Fruit fly (Drosophila melanogaster) whole organism, prepupa: ENCODE measurements around the gene ImpE1.

Experiments
- Blimp-1 ChIP-seq: fragments of 200-800 bp; sonication (Bioruptor generic); optimal IDR thresholded peaks from 3 replicates; lab custom pipeline; 2017; ENCODE audit warnings: missing biosample characterization, missing genetic modification characterization, mild to moderate bottlenecking, moderate library complexity, missing genetic modification reagents
- CG10631 ChIP-seq: fragments of 200-800 bp; sonication (Bioruptor generic); optimal IDR thresholded peaks from 2 replicates; lab custom pipeline; 2016; ENCODE audit warnings: missing biosample characterization, missing genetic modification characterization
- CG11294 ChIP-seq: fragments of 200-800 bp; sonication (Bioruptor generic); IDR thresholded peaks from 2 replicates; pipeline ENCODE4 v1.3.6; 2022; ENCODE audit warnings: missing biosample characterization, missing genetic modification characterization
- CG11762 ChIP-seq: fragments of 200-800 bp; sonication (Bioruptor generic); optimal IDR thresholded peaks from 3 replicates; lab custom pipeline; 2016; ENCODE audit warnings: missing biosample characterization, missing genetic modification characterization; ENCODE audit not compliant: insufficient read depth
- CG15336 ChIP-seq: fragments of 200-800 bp; sonication (Bioruptor generic); IDR thresholded peaks from 2 replicates; pipeline ENCODE4 v1.3.6; 2022; ENCODE audit warnings: missing biosample characterization, missing genetic modification characterization
- CG16779 ChIP-seq: fragments of 200-800 bp; sonication (Bioruptor generic); optimal IDR thresholded peaks from 3 replicates; lab custom pipeline; 2017; ENCODE audit warnings: missing biosample characterization, mild to moderate bottlenecking, missing genetic modification characterization
- CG3032 ChIP-seq: fragments of 200-800 bp; optimal IDR thresholded peaks from 2 replicates; lab custom pipeline; 2019; ENCODE audit warnings: missing biosample characterization, mild to moderate bottlenecking, missing genetic modification characterization, moderate library complexity
- CG32006 ChIP-seq: fragments of 200-800 bp; sonication (Bioruptor generic); optimal IDR thresholded peaks from 3 replicates; lab custom pipeline; 2017; ENCODE audit warnings: missing biosample characterization, mild to moderate bottlenecking, missing genetic modification characterization
- CG3919 ChIP-seq: fragments of 200-800 bp; sonication (Bioruptor generic); optimal IDR thresholded peaks from 3 replicates; lab custom pipeline; 2016; ENCODE audit warnings: missing biosample characterization, missing genetic modification characterization
- CG4318 ChIP-seq: fragments of 200-800 bp; sonication (Bioruptor generic); optimal IDR thresholded peaks from 3 replicates; lab custom pipeline; 2017; ENCODE audit warnings: missing biosample characterization, mild to moderate bottlenecking, missing genetic modification characterization
- CG6163 ChIP-seq: fragments of 200-800 bp; sonication (Bioruptor generic); IDR thresholded peaks from 3 replicates; pipeline ENCODE4 v1.3.6; 2022; ENCODE audit warnings: missing biosample characterization, missing genetic modification characterization
- CG6276 ChIP-seq: fragments of 200-800 bp; sonication (Bioruptor generic); optimal IDR thresholded peaks from 2 replicates; lab custom pipeline; 2017; ENCODE audit warnings: missing biosample characterization, mild to moderate bottlenecking, missing genetic modification characterization
- CG6792 ChIP-seq: fragments of 200-800 bp; sonication (Bioruptor generic); optimal IDR thresholded peaks from 3 replicates; lab custom pipeline; 2016; ENCODE audit warnings: missing biosample characterization, missing genetic modification characterization
- CG6808 ChIP-seq: fragments of 200-800 bp; sonication (Bioruptor generic); optimal IDR thresholded peaks from 3 replicates; lab custom pipeline; 2017; ENCODE audit warnings: missing biosample characterization, missing genetic modification characterization, mild to moderate bottlenecking, moderate library complexity, missing genetic modification reagents
- CG6854 ChIP-seq: fragments of 200-800 bp; sonication (Bioruptor generic); optimal IDR thresholded peaks from 2 replicates; lab custom pipeline; 2017; ENCODE audit warnings: missing biosample characterization, mild to moderate bottlenecking, missing genetic modification characterization
- CG7368 ChIP-seq: fragments of 200-800 bp; sonication (Bioruptor generic); optimal IDR thresholded peaks from 3 replicates; lab custom pipeline; 2016; ENCODE audit warnings: missing biosample characterization, missing genetic modification characterization
- CG8119 ChIP-seq: fragments of 200-800 bp; sonication (Bioruptor generic); IDR thresholded peaks from 3 replicates; pipeline ENCODE4 v1.3.6; 2022; ENCODE audit warnings: missing biosample characterization, missing genetic modification characterization
- CG8319 ChIP-seq: fragments of 200-800 bp; sonication (Bioruptor generic); optimal IDR thresholded peaks from 3 replicates; lab custom pipeline; 2016; ENCODE audit warnings: missing biosample characterization, missing genetic modification characterization
- CG8632 ChIP-seq: fragments of 200-800 bp; sonication (Bioruptor generic); optimal IDR thresholded peaks from 3 replicates; lab custom pipeline; 2016; ENCODE audit warnings: missing biosample characterization, missing genetic modification characterization
- CG9139 ChIP-seq: fragments of 200-800 bp; sonication (Bioruptor generic); optimal IDR thresholded peaks from 3 replicates; lab custom pipeline; 2017; ENCODE audit warnings: missing biosample characterization, mild to moderate bottlenecking, missing genetic modification characterization
- Eip78C ChIP-seq: fragments of 200-800 bp; sonication (Bioruptor generic); peaks from one replicate; lab custom pipeline; 2016; ENCODE audit warnings: missing biosample characterization, missing genetic modification characterization
- Eip93F ChIP-seq: fragments of 200-800 bp; sonication (Bioruptor generic); optimal IDR thresholded peaks from 2 replicates; lab custom pipeline; 2016; ENCODE audit warnings: missing biosample characterization, mild to moderate bottlenecking, missing genetic modification characterization
- Ets96B ChIP-seq: fragments of 200-800 bp; optimal IDR thresholded peaks from 2 replicates; lab custom pipeline; 2019; ENCODE audit warnings: missing biosample characterization, mild to moderate bottlenecking, missing genetic modification characterization, moderate library complexity
- Gug ChIP-seq: fragments of 200-800 bp; sonication (Bioruptor generic); IDR thresholded peaks from 2 replicates; pipeline ENCODE4 v1.3.6; 2022; ENCODE audit warnings: missing biosample characterization, missing genetic modification characterization
- Hr4 ChIP-seq: fragments of 200-800 bp; sonication (Bioruptor generic); optimal IDR thresholded peaks from 3 replicates; lab custom pipeline; 2016; ENCODE audit warnings: missing biosample characterization, missing genetic modification characterization
- Lpt ChIP-seq: fragments of 200-800 bp; sonication (Bioruptor generic); optimal IDR thresholded peaks from 3 replicates; lab custom pipeline; 2016; ENCODE audit warnings: missing biosample characterization, missing genetic modification characterization
- Met ChIP-seq: fragments of 200-800 bp; sonication (Bioruptor generic); optimal IDR thresholded peaks from 3 replicates; lab custom pipeline; 2016; ENCODE audit warnings: missing biosample characterization, missing genetic modification characterization
- Smox ChIP-seq: fragments of 200-800 bp; sonication (Bioruptor generic); optimal IDR thresholded peaks from 3 replicates; lab custom pipeline; 2016; ENCODE audit warnings: missing biosample characterization, missing genetic modification characterization
- Sox14 ChIP-seq: fragments of 200-800 bp; sonication (Bioruptor generic); optimal IDR thresholded peaks from 3 replicates; lab custom pipeline; 2016; ENCODE audit warnings: missing biosample characterization, missing genetic modification characterization
- Sox15 ChIP-seq: fragments of 200-800 bp; sonication (Bioruptor generic); optimal IDR thresholded peaks from 3 replicates; lab custom pipeline; 2016; ENCODE audit warnings: missing biosample characterization, missing genetic modification characterization
- achi ChIP-seq: fragments of 200-800 bp; sonication (Bioruptor generic); optimal IDR thresholded peaks from 3 replicates; lab custom pipeline; 2016; ENCODE audit warnings: missing biosample characterization, missing genetic modification characterization
- acj6 ChIP-seq: fragments of 200-800 bp; sonication (Bioruptor generic); optimal IDR thresholded peaks from 3 replicates; lab custom pipeline; 2016; ENCODE audit warnings: missing biosample characterization, missing genetic modification characterization
- cyc ChIP-seq: fragments of 200-800 bp; sonication (Bioruptor generic); optimal IDR thresholded peaks from 3 replicates; lab custom pipeline; 2016; ENCODE audit warnings: missing biosample characterization, missing genetic modification characterization
- eg ChIP-seq: fragments of 200-800 bp; sonication (Bioruptor generic); IDR thresholded peaks from 3 replicates; pipeline ENCODE4 v1.3.6; 2022; ENCODE audit warnings: missing biosample characterization, missing genetic modification characterization
- esn ChIP-seq: fragments of 200-800 bp; sonication (Bioruptor generic); optimal IDR thresholded peaks from 2 replicates; lab custom pipeline; 2016; ENCODE audit warnings: missing biosample characterization, mild to moderate bottlenecking, missing genetic modification characterization, moderate library complexity
- fd59A ChIP-seq: fragments of 200-800 bp; sonication (Bioruptor generic); optimal IDR thresholded peaks from 2 replicates; lab custom pipeline; 2017; ENCODE audit warnings: missing biosample characterization, mild to moderate bottlenecking, missing genetic modification characterization, missing genetic modification reagents
- fd85E ChIP-seq: fragments of 200-800 bp; sonication (Bioruptor generic); optimal IDR thresholded peaks from 3 replicates; lab custom pipeline; 2016; ENCODE audit warnings: missing biosample characterization, missing genetic modification characterization
- net ChIP-seq: fragments of 200-800 bp; sonication (Bioruptor generic); optimal IDR thresholded peaks from 3 replicates; lab custom pipeline; 2016; ENCODE audit warnings: missing biosample characterization, missing genetic modification characterization
- salr ChIP-seq, 2 experiments: fragments of 200-800 bp; sonication (Bioruptor generic); optimal IDR thresholded peaks; 3 replicates each; lab custom pipeline; 2016 to 2018; ENCODE audit warnings: missing biosample characterization in 2 of 2, missing genetic modification characterization in 2 of 2, mild to moderate bottlenecking in 1 of 2
- spab ChIP-seq: fragments of 200-800 bp; sonication (Bioruptor generic); optimal IDR thresholded peaks from 2 replicates; lab custom pipeline; 2017; ENCODE audit warnings: missing biosample characterization, mild to moderate bottlenecking, missing genetic modification characterization, missing genetic modification reagents
- svp ChIP-seq: fragments of 200-800 bp; sonication (Bioruptor generic); peaks from one replicate; lab custom pipeline; 2016; ENCODE audit warnings: missing biosample characterization, missing genetic modification characterization
- topi ChIP-seq: fragments of 200-800 bp; sonication (Bioruptor generic); optimal IDR thresholded peaks from 3 replicates; lab custom pipeline; 2016; ENCODE audit warnings: missing biosample characterization, missing genetic modification characterization
- vri ChIP-seq: fragments of 200-800 bp; sonication (Bioruptor generic); optimal IDR thresholded peaks from 3 replicates; lab custom pipeline; 2016; ENCODE audit warnings: missing biosample characterization, mild to moderate bottlenecking, missing genetic modification characterization

The ImpE1 gene

DNA sequence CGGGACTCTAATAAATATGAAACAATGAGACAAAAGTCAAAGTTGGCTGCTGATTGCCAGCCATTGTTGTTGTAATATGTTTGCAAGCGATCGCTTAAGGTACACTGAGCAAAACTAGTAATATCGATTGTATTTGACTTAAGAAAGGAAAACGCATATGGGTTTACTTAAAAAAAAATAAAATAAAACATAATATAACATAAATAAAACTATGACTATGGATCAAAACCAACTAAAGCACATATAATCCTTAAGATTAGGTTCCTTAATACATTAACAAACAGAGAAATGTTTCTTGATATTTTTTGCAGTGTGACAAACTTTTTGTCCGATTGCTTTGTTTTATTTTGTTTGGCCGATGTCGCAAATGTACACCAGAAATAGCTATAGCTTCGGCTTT lies 38.6 kb upstream of the ImpE1 start:
- TF ChIP-seq CG15336 (GFP tag; lab: Robert Waterston, UW) (0 out of 2 replicates have a peak, but pooled peaks have one; percentile 27), CG11762 (GFP tag; lab: Kevin White, UChicago) (no peak), CG32006 (peak; percentile 2), Eip78C (GFP tag; lab: Kevin White, UChicago) (peak; percentile 41), esn (GFP tag; lab: Kevin White, UChicago) (no peak), Hr4 (peak; percentile 36), CG8119 (GFP tag; lab: Robert Waterston, UW) (peak; percentile 58), CG11294 (GFP tag; lab: Robert Waterston, UW) (no peak), eg (no peak), Sox15 (no peak), CG6276 (peak; percentile 61), Ets96B (tag; lab: Kevin White, UChicago) (no peak)

DNA sequence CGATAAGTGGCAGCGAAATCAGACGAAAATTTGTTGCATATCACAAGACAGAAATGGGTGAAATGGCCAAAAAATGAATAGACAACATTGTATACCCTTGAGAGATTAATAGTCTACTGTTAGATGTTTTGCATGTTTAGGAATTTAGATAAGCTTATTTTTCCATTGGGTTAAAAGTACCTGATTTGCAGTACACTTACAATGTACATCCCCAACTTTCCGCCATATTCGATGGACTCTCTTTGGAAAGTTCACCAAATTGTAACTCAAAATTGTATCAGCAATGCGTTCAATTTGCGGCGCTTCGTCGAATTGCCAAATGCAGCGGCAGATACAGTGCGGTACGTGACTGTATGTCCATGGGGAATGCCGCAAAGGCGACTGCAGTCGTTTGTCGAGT lies 37.9 kb upstream of the ImpE1 start:
- no peak for TF ChIP-seq CG6854 (GFP tag; lab: Kevin White, UChicago)
- TF ChIP-seq CG8119 (GFP tag; lab: Robert Waterston, UW) = peak; percentile 59; the same call in 2 of the 3 replicates
- peak; percentile 39 for TF ChIP-seq CG6276
- no peak for TF ChIP-seq Smox (GFP tag; lab: Kevin White, UChicago)
- peak; percentile 35 for TF ChIP-seq CG32006
- peak; percentile 25 for TF ChIP-seq CG4318 (GFP tag; lab: Kevin White, UChicago)
- TF ChIP-seq CG15336 (GFP tag; lab: Robert Waterston, UW) = 0 out of 2 replicates have a peak, but pooled peaks have one; percentile 21
- TF ChIP-seq acj6 (GFP tag; lab: Kevin White, UChicago) = no peak
- TF ChIP-seq eg = peak; percentile 60; the same call in 2 of the 3 replicates
- no peak for TF ChIP-seq CG8632 (GFP tag; lab: Kevin White, UChicago)
- peak; percentile 48 for TF ChIP-seq Hr4
- TF ChIP-seq, all 60 proteins: peak for 7

DNA sequence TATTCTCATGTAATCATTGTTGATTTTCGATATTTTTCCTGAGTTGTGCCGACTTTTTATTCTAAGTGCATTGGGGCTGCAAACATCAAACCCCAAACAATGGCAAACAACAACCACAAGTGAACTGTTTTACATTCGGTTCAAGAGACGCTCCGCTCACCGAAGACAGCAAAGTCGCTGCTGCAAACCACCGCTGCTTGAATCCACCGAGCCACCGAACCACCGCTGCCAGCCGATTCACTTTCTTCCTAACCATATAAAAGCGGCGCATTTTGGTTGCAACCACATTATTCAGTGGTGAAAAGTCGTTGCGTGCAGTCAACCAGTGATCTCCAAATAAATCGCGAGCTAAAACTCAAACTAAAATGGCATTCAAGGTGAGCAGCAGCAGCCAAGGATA lies 35.8 kb upstream of the ImpE1 start, which contains the start of gene Cpr66Cb:
Gene Cpr66Cb, plus strand, starts transcription at position 301 of the 400 bp plus-strand sequence.
- TF ChIP-seq CG8319 (GFP tag; lab: Kevin White, UChicago) (no peak), Sox14 (GFP tag; lab: Kevin White, UChicago) (no peak), cyc (GFP tag; lab: Kevin White, UChicago) (no peak), Hr4 (no peak), spab (GFP tag; lab: Kevin White, UChicago) (no peak), CG11762 (GFP tag; lab: Kevin White, UChicago) (no peak), CG3032 (tag; lab: Kevin White, UChicago) (no peak), eg (0 out of 3 replicates have a peak, but pooled peaks have one; percentile 16), salr (GFP tag; optimal IDR thresholded peaks at IDR 0.05; lab: Kevin White, UChicago) (no peak), CG32006 (peak; percentile 53), Lpt (GFP tag; lab: Kevin White, UChicago) (peak; percentile 7), CG4318 (GFP tag; lab: Kevin White, UChicago) (no peak), CG3919 (no peak), achi (no peak), topi (GFP tag; lab: Kevin White, UChicago) (no peak)

DNA sequence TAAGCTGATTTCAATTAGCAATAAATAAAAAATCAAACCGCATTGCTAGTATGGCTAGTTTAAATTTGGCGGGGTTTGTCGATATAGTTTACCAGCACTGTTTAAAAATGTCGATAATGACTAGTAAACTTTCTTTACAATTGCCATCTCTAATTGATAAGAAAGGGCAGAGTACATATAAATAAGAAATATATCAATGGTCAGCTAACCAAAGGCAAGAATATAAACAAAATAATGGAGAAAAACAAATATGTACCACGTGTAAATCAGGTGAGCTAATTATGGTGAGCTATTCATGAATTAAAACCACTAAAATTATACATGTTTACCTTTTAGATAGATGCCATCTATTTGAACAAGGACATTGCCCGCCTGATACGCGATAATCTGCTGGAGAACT lies 33.3 kb upstream of the ImpE1 start, which contains the start of gene Pex2:
Gene Pex2, plus strand, starts transcription at position 131 of the 400 bp plus-strand sequence.
- TF ChIP-seq CG9139 (GFP tag; lab: Kevin White, UChicago) (no peak), spab (GFP tag; lab: Kevin White, UChicago) (no peak), vri (GFP tag; lab: Kevin White, UChicago) (no peak), acj6 (GFP tag; lab: Kevin White, UChicago) (no peak), Met (peak; percentile 27), CG3919 (peak; percentile 23), fd85E (no peak), CG10631 (no peak), fd59A (no peak), CG4318 (GFP tag; lab: Kevin White, UChicago) (no peak), CG6792 (GFP tag; lab: Kevin White, UChicago) (no peak), Gug (GFP tag; lab: Robert Waterston, UW) (no peak), CG6808 (GFP tag; lab: Kevin White, UChicago) (peak; percentile 52), cyc (GFP tag; lab: Kevin White, UChicago) (no peak), Blimp-1 (GFP tag; lab: Kevin White, UChicago) (no peak), CG8319 (GFP tag; lab: Kevin White, UChicago) (no peak), CG11762 (GFP tag; lab: Kevin White, UChicago) (no peak), CG32006 (no peak), CG6276 (no peak), Eip93F (GFP tag; lab: Kevin White, UChicago) (no peak), eg (no peak), Smox (GFP tag; lab: Kevin White, UChicago) (no peak), CG16779 (tag; lab: Kevin White, UChicago) (peak; percentile 8), CG3032 (tag; lab: Kevin White, UChicago) (no peak), net (no peak), CG6163 (no peak), CG7368 (GFP tag; lab: Kevin White, UChicago) (no peak), CG8119 (GFP tag; lab: Robert Waterston, UW) (no peak), Eip78C (GFP tag; lab: Kevin White, UChicago) (peak; percentile 79), svp (GFP tag; lab: Kevin White, UChicago) (peak; percentile 98)
